Worm (Caenorhabditis elegans) whole organism, L4 larva: Measurements from ENCODE around the gene R02F11.10.

Source experiments
- dmd-6 ChIP-seq: fragments of 200-800 bp; sonication (Bioruptor generic); IDR thresholded peaks from 2 replicates; pipeline ENCODE4 v1.3.6; 2022; ENCODE audit warnings: missing genetic modification reagents, missing genetic modification characterization, missing compliant biosample characterization
- dve-1 ChIP-seq: sonication (generic microtip); optimal IDR thresholded peaks from 2 replicates; lab custom pipeline; 2017; ENCODE audit warnings: antibody characterized with exemption, mild to moderate bottlenecking, missing genetic modification characterization, missing compliant biosample characterization; ENCODE audit not compliant: insufficient read depth
- nhr-28 ChIP-seq: fragments of 150-350 bp; optimal IDR thresholded peaks from 2 replicates; lab custom pipeline; 2014; ENCODE audit warnings: missing biosample characterization, missing genetic modification characterization
- sdz-12 ChIP-seq: fragments of 200-800 bp; sonication (Bioruptor generic); optimal IDR thresholded peaks from 2 replicates; lab custom pipeline; 2018; ENCODE audit warnings: mild to moderate bottlenecking, missing genetic modification characterization, missing compliant biosample characterization
- unc-62 ChIP-seq, 3 experiments: fragments of 150-350 bp in 1 of 3; sonication (generic microtip); optimal IDR thresholded peaks in 2 of 3; peaks in 1 of 3; 1 replicate in 1 of 3; 2 replicates in 2 of 3; lab custom pipeline; 2014 to 2017; ENCODE audit warnings: missing biosample characterization in 3 of 3, missing genetic modification characterization in 3 of 3, missing genetic modification reagents in 3 of 3, missing genotype in 1 of 3

- TF ChIP-seq dmd-6 (GFP tag; lab: Robert Waterston, UW), result no peak
- no peak for TF ChIP-seq sdz-12 (GFP tag; lab: Kevin White, UChicago)
- no peak for TF ChIP-seq dve-1 (tag; lab: Kevin White, UChicago)
- no peak for TF ChIP-seq nhr-28 (tag; lab: Kevin White, UChicago)
- no peak for TF ChIP-seq unc-62 (GFP tag; optimal IDR thresholded peaks at IDR 0.05 in 1 of 2; lab: Kevin White, UChicago)
- TF ChIP-seq unc-62 (tag; optimal IDR thresholded peaks at IDR 0.05; lab: Kevin White, UChicago), result no peak
These were observed 34.4 kb downstream of the R02F11.10 start, which contains the start of gene adss-1 for ce11 chrV:4823323-4823682.
